Fruit fly (Drosophila melanogaster) Kc167 (cell line): Measurements from ENCODE around the gene Usp30.
A peak's percentile ranks its signal among the peaks of the same experiment; 100 is the strongest.

Experiments
- insv ChIP-seq: fragments of >200 bp; optimal IDR thresholded peaks from 3 replicates; lab custom pipeline; 2018; ENCODE audit warnings: missing external identifiers
- psq ChIP-seq: fragments of >200 bp; optimal IDR thresholded peaks from 2 replicates; lab custom pipeline; 2017; ENCODE audit warnings: missing external identifiers

DNA sequence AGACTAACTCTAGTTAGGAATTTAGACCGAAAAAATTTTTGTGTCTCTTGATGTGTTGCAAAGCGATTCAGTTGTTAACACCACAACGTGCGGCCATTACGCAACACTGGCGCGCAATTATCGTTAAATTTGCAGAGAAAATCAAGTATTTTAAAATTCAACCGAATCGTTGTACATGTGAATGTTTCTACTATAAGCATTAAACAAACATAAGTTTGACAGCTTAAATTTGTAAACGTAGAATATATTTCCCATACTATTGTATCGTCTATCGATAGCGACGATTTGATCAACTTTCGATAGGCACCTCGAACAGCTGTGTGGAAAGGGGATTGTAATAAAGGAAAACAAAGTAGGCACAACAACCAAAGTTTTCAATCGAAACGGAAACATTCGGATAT, at the start of gene Usp30, which contains the start of gene CG16721:
- TF ChIP-seq psq (peak; percentile 25), insv (lab: Kevin White, UChicago) (no peak)
